Fruit fly (Drosophila melanogaster): ENCODE data around the gene CG13793.

The CG13793 gene

DNA sequence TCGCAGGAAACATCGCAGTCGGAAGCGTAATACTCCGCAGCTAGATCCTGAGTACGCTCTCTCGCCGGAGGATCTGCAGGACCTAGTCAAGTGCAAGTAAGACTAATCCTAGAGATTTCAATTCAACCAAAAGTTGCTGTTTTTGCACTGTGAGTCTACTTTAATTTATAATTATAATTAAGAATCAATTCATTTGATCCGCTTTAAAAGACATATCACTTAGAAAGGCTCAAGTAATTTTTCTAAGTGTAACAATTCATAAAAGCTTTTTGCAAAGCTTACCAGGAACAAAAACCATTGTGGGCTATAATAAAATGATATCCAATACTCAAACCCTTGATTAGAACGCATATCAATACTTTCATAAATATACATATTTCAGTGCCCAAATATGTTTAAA lies 37.5 kb upstream of the CG13793 start (continued):
- TF ChIP-seq crp (GFP tag; optimal IDR thresholded peaks at IDR 0.05) (no peak), pzg (GFP tag; optimal IDR thresholded peaks at IDR 0.05) (no peak), Doc3 (GFP tag; IDR thresholded peaks at IDR 0.05; ENCODE audit: partially characterized antibody) (no peak), CG31224 (GFP tag; IDR thresholded peaks at IDR 0.05) (no peak; the same call in 1 of the 2 replicates), dysf (GFP tag; IDR thresholded peaks at IDR 0.05) (peak; percentile 50; the same call in 1 of the 3 replicates), usp (GFP tag; optimal IDR thresholded peaks at IDR 0.05) (no peak), gt (GFP tag; IDR thresholded peaks at IDR 0.05) (no peak), GATAe (GFP tag; conservative IDR thresholded peaks at IDR 0.05) (no peak), CG32767 (GFP tag; IDR thresholded peaks at IDR 0.05) (no peak), CG8944 (GFP tag; optimal IDR thresholded peaks at IDR 0.05) (no peak), Adf1 (GFP tag; IDR thresholded peaks at IDR 0.05) (no peak), CG18011 (GFP tag; optimal IDR thresholded peaks at IDR 0.05) (no peak), danr (GFP tag; IDR thresholded peaks at IDR 0.05) (no peak), Trl (optimal IDR thresholded peaks at IDR 0.05) (no peak), Trl (GFP tag; optimal IDR thresholded peaks at IDR 0.05) (no peak), CG34224 (GFP tag; IDR thresholded peaks at IDR 0.05; ENCODE audit: partially characterized antibody) (no peak), CG16779 (GFP tag; IDR thresholded peaks at IDR 0.05) (no peak), CG11247 (GFP tag; IDR thresholded peaks at IDR 0.05) (0 out of 2 replicates have a peak, but pooled peaks have one; percentile 17), CG43689 (GFP tag; IDR thresholded peaks at IDR 0.05) (0 out of 2 replicates have a peak, but pooled peaks have one; percentile 6), BEAF-32 (GFP tag; optimal IDR thresholded peaks at IDR 0.05) (no peak), CG5180 (GFP tag; optimal IDR thresholded peaks at IDR 0.05) (no peak), gem (tag; optimal IDR thresholded peaks at IDR 0.05) (peak; percentile 50), CG14860 (GFP tag; IDR thresholded peaks at IDR 0.05; ENCODE audit: partially characterized antibody) (no peak), esg (GFP tag; conservative IDR thresholded peaks at IDR 0.05) (no peak), zen (tag; optimal IDR thresholded peaks at IDR 0.05) (no peak), CG5953 (GFP tag; IDR thresholded peaks at IDR 0.05) (0 out of 2 replicates have a peak, but pooled peaks have one; percentile 16), Dll (GFP tag; IDR thresholded peaks at IDR 0.05; ENCODE audit: partially characterized antibody) (no peak), nau (GFP tag; optimal IDR thresholded peaks at IDR 0.05) (no peak), CG2116 (GFP tag; optimal IDR thresholded peaks at IDR 0.05) (no peak), CG11504 (tag; optimal IDR thresholded peaks at IDR 0.05) (peak; percentile 34)

DNA sequence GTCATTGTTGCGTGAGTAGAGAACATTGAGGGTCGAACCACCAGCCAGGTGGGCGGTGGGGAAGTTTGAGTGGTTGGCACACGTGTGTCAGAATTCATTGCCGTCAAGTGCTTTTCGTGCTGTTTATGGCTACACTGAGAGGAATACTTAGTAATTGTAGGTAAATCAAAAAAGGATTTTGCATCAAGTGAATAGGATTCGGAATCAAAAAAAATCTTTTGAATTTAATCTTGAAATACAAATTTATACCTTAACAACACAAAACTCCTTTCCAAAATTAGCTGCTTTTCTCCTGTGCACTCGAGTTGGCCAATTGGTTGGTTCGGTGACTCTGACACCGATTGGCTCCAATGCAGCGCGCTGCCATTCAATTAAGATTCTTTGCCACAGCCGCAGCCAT lies 35.3 kb upstream of the CG13793 start:
- 0 out of 3 replicates have a peak, but pooled peaks have one; percentile 14 for TF ChIP-seq row (GFP tag; IDR thresholded peaks at IDR 0.05)
- TF ChIP-seq az2 (GFP tag; optimal IDR thresholded peaks at IDR 0.05), result no peak
- no peak for TF ChIP-seq prd (optimal IDR thresholded peaks at IDR 0.05)
- 0 out of 3 replicates have a peak, but pooled peaks have one; percentile 13 for TF ChIP-seq prd (GFP tag; IDR thresholded peaks at IDR 0.05)
- no peak for TF ChIP-seq CG16813 (GFP tag; IDR thresholded peaks at IDR 0.05; ENCODE audit: partially characterized antibody)
- TF ChIP-seq sens (GFP tag), result peak; percentile 46
- no peak for TF ChIP-seq crc (GFP tag; optimal IDR thresholded peaks at IDR 0.05)
- TF ChIP-seq CG16815 (GFP tag; optimal IDR thresholded peaks at IDR 0.05), result no peak
- TF ChIP-seq Drgx (GFP tag; IDR thresholded peaks at IDR 0.05), result peak; percentile 68

- TF ChIP-seq tin (GFP tag; optimal IDR thresholded peaks at IDR 0.05), result no peak
- no peak for TF ChIP-seq CG4328 (GFP tag; optimal IDR thresholded peaks at IDR 0.05)
- TF ChIP-seq eyg (GFP tag; optimal IDR thresholded peaks at IDR 0.05), result no peak
- TF ChIP-seq E2f2 (GFP tag; IDR thresholded peaks at IDR 0.05), result no peak
Measured at dm6 chr2L:7753874-7754273, 34.6 kb upstream of the CG13793 start, which contains the start of gene CG46025. TSS of gene CG46025 (plus strand) at chr2L:7754174.

All from whole organism, embryonic.